Worm (Caenorhabditis elegans) whole organism, L2 larva: ENCODE results near the gene arrd-3.

ENCODE experiments used
- R02D3.7 ChIP-seq: fragments of 150-350 bp; optimal IDR thresholded peaks from 2 replicates; lab custom pipeline; 2014; ENCODE audit warnings: missing biosample characterization, missing genetic modification characterization
- lin-13 ChIP-seq: fragments of 150-350 bp; optimal IDR thresholded peaks from 2 replicates; lab custom pipeline; 2014; ENCODE audit warnings: missing biosample characterization, missing genetic modification reagents, missing genetic modification characterization
- mab-5 ChIP-seq: fragments of 150-350 bp; optimal IDR thresholded peaks from 2 replicates; lab custom pipeline; 2014; ENCODE audit warnings: missing biosample characterization, missing genetic modification characterization
- nhr-129 ChIP-seq: fragments of 150-350 bp; optimal IDR thresholded peaks from 2 replicates; lab custom pipeline; 2014; ENCODE audit warnings: missing biosample characterization, missing genetic modification characterization
- nhr-25 ChIP-seq: fragments of 150-350 bp; sonication (generic microtip); optimal IDR thresholded peaks from 3 replicates; lab custom pipeline; 2014; ENCODE audit warnings: missing biosample characterization, missing genetic modification characterization
- unc-62 ChIP-seq: fragments of 150-350 bp; optimal IDR thresholded peaks from 2 replicates; lab custom pipeline; 2014; ENCODE audit warnings: missing biosample characterization, missing genetic modification reagents, missing genetic modification characterization

DNA sequence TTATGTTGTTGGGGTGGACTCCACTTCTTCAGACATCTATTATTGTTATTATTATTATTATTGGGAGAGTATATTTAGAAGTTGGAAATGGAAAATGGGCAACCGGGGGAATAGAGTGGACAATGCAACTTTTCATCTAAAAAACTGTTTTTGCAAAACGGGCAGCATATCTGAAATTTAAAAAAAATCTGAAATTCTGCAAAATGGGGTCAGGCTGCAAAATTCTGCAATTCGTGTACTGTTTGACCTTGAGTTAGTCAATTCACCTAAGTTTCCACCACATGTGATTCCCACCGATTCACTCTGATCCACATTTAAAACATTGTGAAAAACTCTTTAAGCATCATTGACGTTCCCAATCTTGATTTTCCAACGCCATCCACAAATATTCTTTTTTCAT is 39.4 kb upstream of the arrd-3 start, which contains the start of gene C06C3.4:
- no peak for TF ChIP-seq R02D3.7
- TF ChIP-seq unc-62 (GFP tag; lab: Kevin White, UChicago): no peak
- TF ChIP-seq nhr-25 (tag; lab: Kevin White, UChicago): no peak
- no peak for TF ChIP-seq lin-13 (GFP tag; lab: Kevin White, UChicago)
- TF ChIP-seq nhr-129 (tag; lab: Kevin White, UChicago): no peak
- no peak for TF ChIP-seq mab-5 (tag; lab: Kevin White, UChicago)
